Worm (Caenorhabditis elegans): ENCODE data around the gene Y15E3A.5.
A peak's percentile ranks its signal among the peaks of the same experiment; 100 is the strongest.

Gene Y15E3A.5

DNA sequence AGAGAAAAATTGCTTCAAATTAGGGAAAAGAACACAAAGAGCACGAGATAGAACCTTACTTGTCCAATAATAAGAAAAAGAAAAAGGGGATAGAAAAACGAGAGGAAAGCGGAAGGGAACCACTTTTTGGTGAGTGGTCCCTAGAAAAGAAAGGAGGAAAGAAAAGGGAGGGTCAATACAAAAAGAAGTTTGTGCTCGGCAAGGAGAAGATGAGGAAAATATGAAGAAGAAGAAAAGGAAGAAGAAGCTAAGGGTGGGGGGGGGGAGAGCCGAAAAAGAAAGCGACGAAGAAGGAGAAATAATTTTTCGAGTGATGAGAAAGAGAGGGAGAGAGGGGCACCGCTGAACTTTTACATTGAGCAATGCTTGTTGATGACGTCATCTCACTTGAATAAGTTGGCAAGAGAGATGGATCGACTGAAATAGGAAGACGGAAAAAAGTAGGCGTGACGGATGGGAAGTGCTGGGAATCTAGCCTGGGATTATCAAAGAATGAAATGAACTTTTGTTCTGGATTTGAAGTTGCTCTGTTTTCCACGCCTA lies 45.5 kb downstream of the Y15E3A.5 start:
- TF ChIP-seq sem-4 (tag; optimal IDR thresholded peaks at IDR 0.05) (no peak), nhr-23 (tag; optimal IDR thresholded peaks at IDR 0.05) (no peak), R02D3.7 (tag; optimal IDR thresholded peaks at IDR 0.05) (no peak), unc-55 (GFP tag; optimal IDR thresholded peaks at IDR 0.05) (peak; percentile 91), nhr-77 (tag; optimal IDR thresholded peaks at IDR 0.05) (no peak), sma-3 (GFP tag; optimal IDR thresholded peaks at IDR 0.05) (no peak), ama-1 (optimal IDR thresholded peaks at IDR 0.05) (no peak), mbf-1 (tag; optimal IDR thresholded peaks at IDR 0.05) (no peak), nhr-129 (tag; optimal IDR thresholded peaks at IDR 0.05) (peak; percentile 50), peb-1 (tag; optimal IDR thresholded peaks at IDR 0.05) (no peak), ztf-1 (GFP tag; conservative IDR thresholded peaks at IDR 0.05) (no peak), dmd-4 (tag; optimal IDR thresholded peaks at IDR 0.05) (no peak), aly-2 (tag; optimal IDR thresholded peaks at IDR 0.05) (no peak), unc-39 (tag; optimal IDR thresholded peaks at IDR 0.05) (no peak), fos-1 (tag; optimal IDR thresholded peaks at IDR 0.05) (peak; percentile 7), C34F6.9 (tag; optimal IDR thresholded peaks at IDR 0.05) (peak; percentile 56), alr-1 (tag; optimal IDR thresholded peaks at IDR 0.05) (no peak), ceh-16 (tag; optimal IDR thresholded peaks at IDR 0.05) (no peak), mdl-1 (tag; optimal IDR thresholded peaks at IDR 0.05) (peak; percentile 25 to 33), zag-1 (tag; optimal IDR thresholded peaks at IDR 0.05) (peak; percentile 82), nhr-21 (tag; optimal IDR thresholded peaks at IDR 0.05) (no peak), lin-13 (GFP tag; optimal IDR thresholded peaks at IDR 0.05) (no peak), elt-1 (tag; optimal IDR thresholded peaks at IDR 0.05) (no peak), crh-2 (tag; optimal IDR thresholded peaks at IDR 0.05) (peak; percentile 60), lin-11 (tag; optimal IDR thresholded peaks at IDR 0.05) (no peak), nhr-12 (tag; optimal IDR thresholded peaks at IDR 0.05) (no peak), ztf-4 (tag; optimal IDR thresholded peaks at IDR 0.05) (no peak), lin-39 (tag; optimal IDR thresholded peaks at IDR 0.05) (no peak), ztf-11 (tag; optimal IDR thresholded peaks at IDR 0.05) (no peak), ceh-82 (tag; optimal IDR thresholded peaks at IDR 0.05) (no peak), egl-27 (tag; optimal IDR thresholded peaks at IDR 0.05) (peak; percentile 66), Y55F3AM.14 (GFP tag; optimal IDR thresholded peaks at IDR 0.05) (peak; percentile 17), F13H6.1 (tag; optimal IDR thresholded peaks at IDR 0.05) (peak; percentile 73), nhr-11 (tag; optimal IDR thresholded peaks at IDR 0.05) (no peak), lsy-2 (tag; optimal IDR thresholded peaks at IDR 0.05) (peak in 1 of 2 experiments; percentile 59), nhr-237 (tag; optimal IDR thresholded peaks at IDR 0.05) (no peak), nhr-25 (tag; optimal IDR thresholded peaks at IDR 0.05) (no peak), ZK546.5 (tag; optimal IDR thresholded peaks at IDR 0.05) (no peak), skn-1 (tag; optimal IDR thresholded peaks at IDR 0.05) (no peak), sma-9 (GFP tag; optimal IDR thresholded peaks at IDR 0.05) (peak; percentile 90), sma-9 (tag; optimal IDR thresholded peaks at IDR 0.05) (no peak), nhr-6 (tag; optimal IDR thresholded peaks at IDR 0.05) (peak; percentile 26), gmeb-1 (tag; optimal IDR thresholded peaks at IDR 0.05) (no peak), mab-5 (tag; optimal IDR thresholded peaks at IDR 0.05) (peak; percentile 60), unc-62 (GFP tag; optimal IDR thresholded peaks at IDR 0.05) (no peak), nhr-10 (tag; optimal IDR thresholded peaks at IDR 0.05) (no peak), elt-3 (tag; optimal IDR thresholded peaks at IDR 0.05) (no peak), blmp-1 (tag; optimal IDR thresholded peaks at IDR 0.05; ENCODE audit: insufficient read depth) (no peak), snpc-4 (tag; optimal IDR thresholded peaks at IDR 0.05) (peak; percentile 44)
